Worm (Caenorhabditis elegans) whole organism, L4 larva: ENCODE data around the gene F58D2.5.

Source experiments
- F10B5.3 ChIP-seq: sonication (generic microtip); optimal IDR thresholded peaks from 2 replicates; lab custom pipeline; 2016; ENCODE audit warnings: mild to moderate bottlenecking, missing genetic modification characterization, missing compliant biosample characterization
- F37D6.2 ChIP-seq: sonication (generic microtip); optimal IDR thresholded peaks from 2 replicates; lab custom pipeline; 2016; ENCODE audit warnings: mild to moderate bottlenecking, missing genetic modification characterization, missing compliant biosample characterization
- R02D3.7 ChIP-seq: fragments of 150-350 bp; sonication (generic microtip); optimal IDR thresholded peaks from 3 replicates; lab custom pipeline; 2014; ENCODE audit warnings: missing biosample characterization, missing genetic modification characterization
- T20F7.1 ChIP-seq: fragments of 200-800 bp; sonication (Bioruptor generic); optimal IDR thresholded peaks from 2 replicates; lab custom pipeline; 2018; ENCODE audit warnings: mild to moderate bottlenecking, missing genetic modification characterization, missing compliant biosample characterization
- T26A8.4 ChIP-seq: fragments of 200-800 bp; sonication (Bioruptor generic); IDR thresholded peaks from 2 replicates; pipeline ENCODE4 v1.3.6; 2022; ENCODE audit warnings: missing genetic modification characterization, missing compliant biosample characterization
- Y105C5A.15 ChIP-seq: fragments of 200-800 bp; sonication (Bioruptor generic); IDR thresholded peaks from 2 replicates; pipeline ENCODE4 v1.3.6; 2022; ENCODE audit warnings: missing genetic modification characterization, missing compliant biosample characterization
- Y5F2A.4 ChIP-seq: fragments of 200-800 bp; sonication (Bioruptor generic); optimal IDR thresholded peaks from 2 replicates; lab custom pipeline; 2018; ENCODE audit warnings: mild to moderate bottlenecking, missing genetic modification characterization, missing compliant biosample characterization
- aha-1 ChIP-seq: fragments of 150-350 bp; peaks from one replicate; lab custom pipeline; 2014; ENCODE audit warnings: missing biosample characterization, missing genetic modification characterization
- ama-1 ChIP-seq: fragments of 150-350 bp; optimal IDR thresholded peaks from 2 replicates; lab custom pipeline; 2014; ENCODE audit warnings: inconsistent platforms, mixed read lengths
- arid-1 ChIP-seq: fragments of 200-800 bp; sonication (Bioruptor generic); conservative IDR thresholded peaks from 2 replicates; pipeline ENCODE4 v1.3.6; 2022; ENCODE audit warnings: missing genetic modification reagents, missing genetic modification characterization, missing compliant biosample characterization
- ceh-20 ChIP-seq: fragments of 200-800 bp; sonication (Bioruptor generic); IDR thresholded peaks from 2 replicates; pipeline ENCODE4 v1.3.6; 2022; ENCODE audit warnings: missing genetic modification reagents, missing genetic modification characterization, missing compliant biosample characterization
- ceh-82 ChIP-seq: sonication (generic microtip); optimal IDR thresholded peaks from 2 replicates; lab custom pipeline; 2017; ENCODE audit warnings: missing biosample characterization, missing genetic modification characterization
- ces-1 ChIP-seq: fragments of 150-350 bp; sonication (generic microtip); optimal IDR thresholded peaks from 4 replicates; lab custom pipeline; 2014; ENCODE audit warnings: missing biosample characterization, missing genetic modification reagents, missing genetic modification characterization
- daf-8 ChIP-seq: fragments of 200-800 bp; sonication (Bioruptor generic); IDR thresholded peaks from 2 replicates; pipeline ENCODE4 v1.3.6; 2022; ENCODE audit warnings: missing genetic modification characterization, missing compliant biosample characterization
- dpl-1 ChIP-seq: fragments of 150-350 bp; optimal IDR thresholded peaks from 2 replicates; lab custom pipeline; 2014; ENCODE audit warnings: missing biosample characterization, missing genetic modification reagents, missing genetic modification characterization
- dve-1 ChIP-seq: sonication (generic microtip); optimal IDR thresholded peaks from 2 replicates; lab custom pipeline; 2017; ENCODE audit warnings: antibody characterized with exemption, mild to moderate bottlenecking, missing genetic modification characterization, missing compliant biosample characterization; ENCODE audit not compliant: insufficient read depth
- egl-43 ChIP-seq: fragments of 200-800 bp; sonication (Bioruptor generic); IDR thresholded peaks from 2 replicates; pipeline ENCODE4 v1.3.6; 2022; ENCODE audit warnings: missing genetic modification reagents, missing genetic modification characterization, missing compliant biosample characterization
- gei-8 ChIP-seq: fragments of 200-800 bp; sonication (Bioruptor generic); optimal IDR thresholded peaks from 2 replicates; lab custom pipeline; 2018; ENCODE audit warnings: mild to moderate bottlenecking, missing genetic modification characterization, missing compliant biosample characterization
- hif-1 ChIP-seq, 2 experiments: sonication (generic microtip); optimal IDR thresholded peaks; 2 replicates each; lab custom pipeline; 2016 to 2017; ENCODE audit warnings: missing compliant biosample characterization in 2 of 2, missing genetic modification characterization in 2 of 2, missing genetic modification reagents in 2 of 2, missing genotype in 2 of 2, mild to moderate bottlenecking in 1 of 2
- hlh-30 ChIP-seq: sonication (generic microtip); optimal IDR thresholded peaks from 2 replicates; lab custom pipeline; 2017; ENCODE audit warnings: antibody characterized with exemption, mild to moderate bottlenecking, missing genetic modification characterization, missing compliant biosample characterization; ENCODE audit not compliant: insufficient read depth
- hmg-1.1 ChIP-seq: fragments of 200-800 bp; sonication (Bioruptor generic); IDR thresholded peaks from 2 replicates; pipeline ENCODE4 v1.3.6; 2022; ENCODE audit warnings: missing genetic modification reagents, missing genetic modification characterization, missing compliant biosample characterization
- lin-13 ChIP-seq: fragments of 150-350 bp; optimal IDR thresholded peaks from 2 replicates; lab custom pipeline; 2014; ENCODE audit warnings: missing biosample characterization, missing genetic modification reagents, missing genetic modification characterization
- lin-38 ChIP-seq: fragments of 200-800 bp; sonication (Bioruptor generic); IDR thresholded peaks from 2 replicates; pipeline ENCODE4 v1.3.6; 2022; ENCODE audit warnings: missing genetic modification reagents, missing genetic modification characterization, missing compliant biosample characterization
- lsy-2 ChIP-seq, 2 experiments: fragments of 150-350 bp in 1 of 2; sonication (generic microtip) in 1 of 2; optimal IDR thresholded peaks; 2 replicates each; lab custom pipeline; 2014 to 2017; ENCODE audit warnings: missing biosample characterization in 2 of 2, missing genetic modification characterization in 2 of 2
- madf-9 ChIP-seq: fragments of 200-800 bp; sonication (Bioruptor generic); conservative IDR thresholded peaks from 2 replicates; pipeline ENCODE4 v1.3.6; 2022; ENCODE audit warnings: missing genetic modification reagents, missing genetic modification characterization, missing compliant biosample characterization
- mep-1 ChIP-seq: fragments of 150-350 bp; sonication (generic microtip); optimal IDR thresholded peaks from 3 replicates; lab custom pipeline; 2014; ENCODE audit warnings: missing biosample characterization, missing genetic modification characterization
- nhr-11 ChIP-seq: fragments of 150-350 bp; optimal IDR thresholded peaks from 2 replicates; lab custom pipeline; 2014; ENCODE audit warnings: missing biosample characterization, missing genetic modification characterization
- nhr-28 ChIP-seq: fragments of 150-350 bp; optimal IDR thresholded peaks from 2 replicates; lab custom pipeline; 2014; ENCODE audit warnings: missing biosample characterization, missing genetic modification characterization
- nhr-41 ChIP-seq: fragments of 200-800 bp; sonication (Bioruptor generic); IDR thresholded peaks from 2 replicates; pipeline ENCODE4 v1.3.6; 2022; ENCODE audit warnings: missing genetic modification reagents, missing genetic modification characterization, missing compliant biosample characterization
- nhr-6 ChIP-seq: fragments of 150-350 bp; optimal IDR thresholded peaks from 2 replicates; lab custom pipeline; 2014; ENCODE audit warnings: missing biosample characterization, missing genetic modification characterization
- pha-4 ChIP-seq, 2 experiments: fragments of 150-350 bp in 1 of 2; fragments of 200-800 bp in 1 of 2; sonication (Bioruptor generic) in 1 of 2; IDR thresholded peaks in 1 of 2; optimal IDR thresholded peaks in 1 of 2; 2 replicates each; pipeline versions ENCODE4 v1.3.6 to Lab custom; 2014 to 2022; ENCODE audit warnings: missing genetic modification characterization in 2 of 2, missing genetic modification reagents in 2 of 2, missing biosample characterization in 1 of 2, missing compliant biosample characterization in 1 of 2
- snpc-4 ChIP-seq: fragments of 150-350 bp; optimal IDR thresholded peaks from 2 replicates; lab custom pipeline; 2014; ENCODE audit warnings: missing biosample characterization, missing genetic modification characterization
- spr-3 ChIP-seq: fragments of 200-800 bp; sonication (Bioruptor generic); optimal IDR thresholded peaks from 2 replicates; lab custom pipeline; 2018; ENCODE audit warnings: mild to moderate bottlenecking, missing genetic modification characterization, missing compliant biosample characterization
- tag-97 ChIP-seq: fragments of 200-800 bp; sonication (Bioruptor generic); IDR thresholded peaks from 2 replicates; pipeline ENCODE4 v1.3.6; 2022; ENCODE audit warnings: missing genetic modification characterization, missing compliant biosample characterization
- unc-130 ChIP-seq: sonication (generic microtip); optimal IDR thresholded peaks from 2 replicates; lab custom pipeline; 2016; ENCODE audit warnings: missing genetic modification reagents, missing genetic modification characterization, missing compliant biosample characterization
- unc-39 ChIP-seq: sonication (generic microtip); optimal IDR thresholded peaks from 2 replicates; lab custom pipeline; 2017; ENCODE audit warnings: missing biosample characterization, missing genetic modification characterization
- zip-11 ChIP-seq: fragments of 200-800 bp; sonication (Bioruptor generic); IDR thresholded peaks from 2 replicates; pipeline ENCODE4 v1.3.6; 2022; ENCODE audit warnings: missing genetic modification characterization, missing compliant biosample characterization

The F58D2.5 gene

ce11 chrIV:13238943-13239861, 46.1 kb upstream of the F58D2.5 start, which contains the start of gene tag-115 (continued):
- TF ChIP-seq hmg-1.1 (GFP tag; lab: Robert Waterston, UW), result no peak
- no peak for TF ChIP-seq gei-8 (GFP tag; lab: Kevin White, UChicago)
- TF ChIP-seq T26A8.4 (GFP tag; lab: Robert Waterston, UW), result no peak
- TF ChIP-seq madf-9 (GFP tag; lab: Robert Waterston, UW), result no peak
- TF ChIP-seq tag-97 (GFP tag; lab: Robert Waterston, UW), result no peak
- no peak for TF ChIP-seq nhr-6 (tag; lab: Kevin White, UChicago)
- TF ChIP-seq R02D3.7 (tag; lab: Kevin White, UChicago), result no peak
- TF ChIP-seq Y105C5A.15, result no peak
- TF ChIP-seq F37D6.2 (tag; lab: Kevin White, UChicago), result no peak
- TF ChIP-seq mep-1, result peak; percentile 3
- no peak for TF ChIP-seq nhr-41
- peak; percentile 83 for TF ChIP-seq arid-1 (GFP tag; lab: Robert Waterston, UW)
- TF ChIP-seq Y5F2A.4 (GFP tag; lab: Kevin White, UChicago), result peak; percentile 8
- no peak for TF ChIP-seq snpc-4
- peak; percentile 85 for TF ChIP-seq aha-1 (tag; lab: Kevin White, UChicago)
- no peak for TF ChIP-seq daf-8 (GFP tag; lab: Robert Waterston, UW)

- TF ChIP-seq spr-3 (GFP tag; lab: Kevin White, UChicago) (no peak), nhr-11 (no peak), unc-39 (tag; lab: Kevin White, UChicago) (no peak), zip-11 (GFP tag; lab: Robert Waterston, UW) (no peak), nhr-6 (tag; lab: Kevin White, UChicago) (no peak)
Observed at ce11 chrIV:13236485-13236884, 43.3 kb upstream of the F58D2.5 start, which contains the start of gene pwp-1. TSS of gene pwp-1 (minus strand) at chrIV:13236585.

ce11 chrIV:13231393-13231792, 38.3 kb upstream of the F58D2.5 start:
- TF ChIP-seq lin-13 (GFP tag; lab: Kevin White, UChicago) (no peak), mep-1 (peak; percentile 49), egl-43 (GFP tag; lab: Robert Waterston, UW) (no peak), pha-4 (GFP tag; IDR thresholded peaks at IDR 0.05; lab: Robert Waterston, UW) (no peak), pha-4 (tag; optimal IDR thresholded peaks at IDR 0.05; lab: Kevin White, UChicago) (peak; percentile 47), dpl-1 (GFP tag; lab: Kevin White, UChicago) (peak; percentile 50), T20F7.1 (GFP tag; lab: Kevin White, UChicago) (peak; percentile 42), ama-1 (no peak), unc-130 (no peak), nhr-28 (tag; lab: Kevin White, UChicago) (peak; percentile 9), dve-1 (tag; lab: Kevin White, UChicago) (peak; percentile 4), ceh-20 (GFP tag; lab: Robert Waterston, UW) (no peak), ceh-82 (tag; lab: Kevin White, UChicago) (no peak), hlh-30 (tag; lab: Kevin White, UChicago) (peak; percentile 39), nhr-6 (tag; lab: Kevin White, UChicago) (peak; percentile 72), F10B5.3 (tag; lab: Kevin White, UChicago) (no peak), daf-8 (GFP tag; lab: Robert Waterston, UW) (no peak), ces-1 (GFP tag; lab: Kevin White, UChicago) (peak; percentile 33), R02D3.7 (tag; lab: Kevin White, UChicago) (no peak), lin-38 (peak; percentile 46; the same call in 1 of the 2 replicates), hif-1 (tag; optimal IDR thresholded peaks at IDR 0.05; lab: Kevin White, UChicago) (peak in 1 of 2 experiments; percentile 15), lsy-2 (tag; optimal IDR thresholded peaks at IDR 0.05; lab: Kevin White, UChicago) (peak; percentile 82 to 98)
